Worm (Caenorhabditis elegans) whole organism, late embryonic: ENCODE data around the gene popl-5.

Experiments used
- F13H6.1 ChIP-seq: sonication (generic microtip); optimal IDR thresholded peaks from 2 replicates; lab custom pipeline; 2016; ENCODE audit warnings: missing genetic modification characterization, missing compliant biosample characterization
- odd-2 ChIP-seq: sonication (generic microtip); optimal IDR thresholded peaks from 2 replicates; lab custom pipeline; 2017; ENCODE audit warnings: antibody characterized with exemption, mild to moderate bottlenecking, missing genetic modification characterization, missing compliant biosample characterization
- pha-4 ChIP-seq: fragments of 150-350 bp; optimal IDR thresholded peaks from 2 replicates; lab custom pipeline; 2018; ENCODE audit warnings: missing biosample characterization, missing genetic modification reagents, missing genetic modification characterization

ce11 chrIII:11442556-11442955 is 44.6 kb downstream of the popl-5 start, which contains the start of gene sbp-1:
- TF ChIP-seq F13H6.1 (tag; lab: Kevin White, UChicago) (no peak), pha-4 (no peak), odd-2 (tag; lab: Kevin White, UChicago) (no peak)
